Fruit fly (Drosophila melanogaster) whole organism: ENCODE results near the gene mask.

Source experiments
- Dll ChIP-seq: fragments of >200 bp; optimal IDR thresholded peaks from 2 replicates; lab custom pipeline; 2017
- EcR ChIP-seq, 2 experiments: fragments of >200 bp; optimal IDR thresholded peaks; 2 replicates each; lab custom pipeline; 2017; ENCODE audit warnings: missing biosample characterization in 2 of 2, missing genetic modification characterization in 2 of 2, missing genetic modification reagents in 2 of 2
- pan ChIP-seq: fragments of >200 bp; optimal IDR thresholded peaks from 2 replicates; lab custom pipeline; 2017
- psq ChIP-seq: fragments of >200 bp; optimal IDR thresholded peaks from 2 replicates; lab custom pipeline; 2017

DNA sequence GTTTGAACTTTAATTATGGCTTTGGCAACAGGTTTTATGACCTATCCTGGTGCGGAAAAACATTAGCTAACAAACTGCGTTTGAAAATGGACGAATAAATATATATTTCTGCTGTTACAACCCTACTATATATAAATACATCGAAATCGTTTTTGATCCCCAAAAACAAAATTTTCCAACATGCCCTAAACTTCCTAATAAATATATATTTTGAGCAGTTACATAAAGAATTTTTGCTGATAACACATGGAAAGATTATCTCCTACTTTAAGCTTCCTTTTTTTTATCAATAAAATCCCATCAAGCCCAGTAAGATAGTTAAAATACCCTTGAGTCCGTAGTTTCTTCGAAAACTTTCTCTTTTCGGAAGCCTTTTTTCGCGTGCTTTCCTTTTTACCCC, 11.3 kb upstream of the mask start:
- no peak for TF ChIP-seq Dll
- no peak for TF ChIP-seq pan (lab: Kevin White, UChicago)
- TF ChIP-seq psq (lab: Kevin White, UChicago) = no peak
- no peak for TF ChIP-seq EcR (GFP tag; optimal IDR thresholded peaks at IDR 0.05; lab: Kevin White, UChicago)
